Worm (Caenorhabditis elegans) whole organism, early embryonic: Measurements from ENCODE around the gene kvs-4.

Experiments
- ama-1 ChIP-seq: fragments of 150-350 bp; optimal IDR thresholded peaks from 2 replicates; lab custom pipeline; 2014
- ceh-36 ChIP-seq: sonication (generic microtip); optimal IDR thresholded peaks from 2 replicates; lab custom pipeline; 2016; ENCODE audit warnings: missing genetic modification characterization, inconsistent platforms, missing compliant biosample characterization
- ets-7 ChIP-seq: sonication (generic microtip); optimal IDR thresholded peaks from 2 replicates; lab custom pipeline; 2016; ENCODE audit warnings: missing genotype, missing genetic modification characterization, missing compliant biosample characterization
- flt-1 ChIP-seq: fragments of 200-800 bp; sonication (Bioruptor generic); IDR thresholded peaks from 2 replicates; pipeline ENCODE4 v1.3.6; 2022; ENCODE audit warnings: missing genetic modification characterization, missing compliant biosample characterization
- tbx-11 ChIP-seq: fragments of 200-800 bp; sonication (Bioruptor generic); IDR thresholded peaks from 2 replicates; pipeline ENCODE4 v1.3.6; 2022; ENCODE audit warnings: missing genetic modification characterization, missing compliant biosample characterization
- tbx-37 ChIP-seq: fragments of 200-800 bp; sonication (Bioruptor generic); conservative IDR thresholded peaks from 2 replicates; pipeline ENCODE4 v1.3.6; 2022; ENCODE audit warnings: missing genetic modification reagents, missing genetic modification characterization, missing compliant biosample characterization

ce11 chrIII:10994085-10994484 lies 18.3 kb upstream of the kvs-4 start:
- no peak for TF ChIP-seq tbx-11 (GFP tag; lab: Robert Waterston, UW)
- TF ChIP-seq ceh-36 (tag; lab: Kevin White, UChicago): no peak
- TF ChIP-seq tbx-37 (GFP tag; lab: Robert Waterston, UW): no peak
- no peak for TF ChIP-seq ets-7
- TF ChIP-seq ama-1 (lab: Kevin White, UChicago): no peak
- no peak for TF ChIP-seq flt-1 (GFP tag; lab: Robert Waterston, UW)
